Worm (Caenorhabditis elegans): Measurements from ENCODE around the gene dnj-3.
"Not testable (repeated sequence)": the region's sequence is repeated elsewhere in the genome, so short reads cannot be mapped to it uniquely, and the experiment has no call there.

Gene dnj-3

ce11 chrV:15113992-15114391 is 45.5 kb downstream of the dnj-3 start, which contains the start of gene T01G5.6:
Gene T01G5.6, minus strand, starts transcription at chrV:15114092.
- TF ChIP-seq flt-1 (GFP tag; IDR thresholded peaks at IDR 0.05) = no peak
- no peak for TF ChIP-seq cog-1 (tag; optimal IDR thresholded peaks at IDR 0.05)
- TF ChIP-seq med-1 (GFP tag; optimal IDR thresholded peaks at IDR 0.05; ENCODE audit: insufficient read depth) = no peak
- TF ChIP-seq ztf-29 (GFP tag; IDR thresholded peaks at IDR 0.05) = no peak
- TF ChIP-seq klf-2 (GFP tag; conservative IDR thresholded peaks at IDR 0.05) = no peak
- no peak for TF ChIP-seq ztf-23 (GFP tag; IDR thresholded peaks at IDR 0.05)
- no peak for TF ChIP-seq tab-1 (GFP tag; IDR thresholded peaks at IDR 0.05)
- TF ChIP-seq T22C8.4 (GFP tag; IDR thresholded peaks at IDR 0.05) = no peak

- not testable (repeated sequence) for TF ChIP-seq klf-2 (GFP tag; conservative IDR thresholded peaks at IDR 0.05); ztf-23 (GFP tag; IDR thresholded peaks at IDR 0.05); cog-1 (tag; optimal IDR thresholded peaks at IDR 0.05)
These were observed 47.5 kb downstream of the dnj-3 start, which contains the start of gene T01G5.8 for ce11 chrV:15115968-15116367. Gene T01G5.8, plus strand, starts transcription at chrV:15116268.

Data from whole organism, midembryonic.